Worm (Caenorhabditis elegans): ENCODE measurements around the gene C55A6.12.
A peak's percentile ranks its signal among the peaks of the same experiment; 100 is the strongest.

The C55A6.12 gene

DNA sequence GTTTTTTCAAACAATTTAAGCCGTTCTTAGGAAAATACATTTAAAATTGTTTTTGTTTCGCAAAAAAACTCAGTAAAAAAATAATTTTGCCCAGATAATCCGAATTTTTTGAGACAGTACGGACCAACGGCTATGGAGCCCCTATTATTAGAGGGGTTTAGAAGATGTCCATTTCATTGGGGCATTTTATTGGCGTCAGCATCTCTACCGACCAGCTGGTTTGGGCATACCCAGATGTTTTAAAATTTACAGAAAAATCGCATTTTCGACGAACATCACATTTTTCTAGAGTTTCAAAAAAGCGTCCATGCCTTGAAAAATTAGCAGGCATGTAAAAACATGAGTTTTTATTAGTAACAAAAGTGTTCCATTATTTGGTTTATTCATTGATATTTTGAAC lies 38.4 kb upstream of the C55A6.12 start:
- no peak for TF ChIP-seq nhr-237 (tag; optimal IDR thresholded peaks at IDR 0.05)
- no peak for TF ChIP-seq nhr-11 (tag; optimal IDR thresholded peaks at IDR 0.05)
- TF ChIP-seq ztf-1 (GFP tag; conservative IDR thresholded peaks at IDR 0.05) = no peak
- no peak for TF ChIP-seq crh-2 (tag; optimal IDR thresholded peaks at IDR 0.05)
- TF ChIP-seq elt-3 (tag; optimal IDR thresholded peaks at IDR 0.05) = no peak
- no peak for TF ChIP-seq ztf-11 (tag; optimal IDR thresholded peaks at IDR 0.05)
- no peak for TF ChIP-seq nhr-12 (tag; optimal IDR thresholded peaks at IDR 0.05)
- TF ChIP-seq zag-1 (tag; optimal IDR thresholded peaks at IDR 0.05) = no peak
- TF ChIP-seq nhr-25 (tag; optimal IDR thresholded peaks at IDR 0.05) = no peak
- TF ChIP-seq gmeb-1 (tag; optimal IDR thresholded peaks at IDR 0.05) = no peak
- TF ChIP-seq R02D3.7 (tag; optimal IDR thresholded peaks at IDR 0.05) = no peak
- no peak for TF ChIP-seq skn-1 (tag; optimal IDR thresholded peaks at IDR 0.05)
- no peak for TF ChIP-seq lin-13 (GFP tag; optimal IDR thresholded peaks at IDR 0.05)
- TF ChIP-seq ZK546.5 (tag; optimal IDR thresholded peaks at IDR 0.05) = no peak
- TF ChIP-seq nhr-129 (tag; optimal IDR thresholded peaks at IDR 0.05) = no peak
- no peak for TF ChIP-seq sma-9 (GFP tag; optimal IDR thresholded peaks at IDR 0.05)
- no peak for TF ChIP-seq sma-9 (tag; optimal IDR thresholded peaks at IDR 0.05)
- no peak for TF ChIP-seq snpc-4 (tag; optimal IDR thresholded peaks at IDR 0.05)
- TF ChIP-seq sem-4 (tag; optimal IDR thresholded peaks at IDR 0.05) = no peak

DNA sequence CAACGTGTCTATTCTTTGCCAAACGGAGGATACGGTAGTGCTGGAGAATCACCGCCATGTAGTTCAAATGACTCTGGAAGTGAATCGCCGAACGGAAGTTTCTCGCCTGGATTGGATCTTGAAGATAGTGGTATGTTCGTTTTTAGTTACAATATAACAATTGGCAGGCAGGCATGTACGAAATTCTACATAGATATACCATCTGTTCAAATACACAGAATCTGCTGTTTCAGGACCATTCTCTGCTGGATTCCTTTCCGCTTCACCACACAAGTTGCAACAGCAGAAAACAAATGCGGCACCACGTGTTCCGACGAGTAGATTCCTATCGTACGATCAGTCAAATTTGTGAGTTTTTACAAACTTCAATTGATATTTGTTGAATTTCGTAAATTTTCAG lies 36.6 kb upstream of the C55A6.12 start:
- TF ChIP-seq nhr-77 (tag; optimal IDR thresholded peaks at IDR 0.05) = no peak
- no peak for TF ChIP-seq lin-13 (GFP tag; optimal IDR thresholded peaks at IDR 0.05)
- no peak for TF ChIP-seq dmd-4 (tag; optimal IDR thresholded peaks at IDR 0.05)
- TF ChIP-seq nhr-23 (tag; optimal IDR thresholded peaks at IDR 0.05) = no peak
- no peak for TF ChIP-seq sem-4 (tag; optimal IDR thresholded peaks at IDR 0.05)
- TF ChIP-seq alr-1 (tag; optimal IDR thresholded peaks at IDR 0.05) = no peak
- TF ChIP-seq gmeb-1 (tag; optimal IDR thresholded peaks at IDR 0.05) = no peak
- no peak for TF ChIP-seq nhr-129 (tag; optimal IDR thresholded peaks at IDR 0.05)
- TF ChIP-seq skn-1 (tag; optimal IDR thresholded peaks at IDR 0.05) = no peak
- no peak for TF ChIP-seq ceh-16 (tag; optimal IDR thresholded peaks at IDR 0.05)
- TF ChIP-seq Y55F3AM.14 (GFP tag; optimal IDR thresholded peaks at IDR 0.05) = no peak
- TF ChIP-seq lsy-2 (tag; optimal IDR thresholded peaks at IDR 0.05) = no peak
- no peak for TF ChIP-seq aly-2 (tag; optimal IDR thresholded peaks at IDR 0.05)

DNA sequence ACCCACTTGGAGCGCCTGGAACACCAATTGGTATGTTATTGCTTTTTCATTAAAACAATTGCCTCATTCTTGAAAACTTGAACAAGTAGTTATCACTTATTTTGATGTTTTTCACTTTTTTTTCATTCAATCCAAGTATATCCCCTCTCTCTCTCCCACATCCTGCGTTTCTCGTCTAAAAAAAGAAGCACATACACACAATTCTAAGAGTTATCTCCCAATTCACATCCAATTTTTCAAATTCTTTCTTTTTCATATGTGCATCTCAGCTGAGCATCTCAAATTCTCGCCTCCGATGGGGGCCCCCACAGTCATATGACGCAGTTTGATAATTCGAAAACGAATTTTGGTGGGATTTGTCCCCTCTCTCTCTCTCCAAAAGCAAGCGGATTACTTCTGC lies 33.7 kb upstream of the C55A6.12 start:
- TF ChIP-seq C34F6.9 (tag; optimal IDR thresholded peaks at IDR 0.05) (peak; percentile 14), F13H6.1 (tag; optimal IDR thresholded peaks at IDR 0.05) (no peak)

DNA sequence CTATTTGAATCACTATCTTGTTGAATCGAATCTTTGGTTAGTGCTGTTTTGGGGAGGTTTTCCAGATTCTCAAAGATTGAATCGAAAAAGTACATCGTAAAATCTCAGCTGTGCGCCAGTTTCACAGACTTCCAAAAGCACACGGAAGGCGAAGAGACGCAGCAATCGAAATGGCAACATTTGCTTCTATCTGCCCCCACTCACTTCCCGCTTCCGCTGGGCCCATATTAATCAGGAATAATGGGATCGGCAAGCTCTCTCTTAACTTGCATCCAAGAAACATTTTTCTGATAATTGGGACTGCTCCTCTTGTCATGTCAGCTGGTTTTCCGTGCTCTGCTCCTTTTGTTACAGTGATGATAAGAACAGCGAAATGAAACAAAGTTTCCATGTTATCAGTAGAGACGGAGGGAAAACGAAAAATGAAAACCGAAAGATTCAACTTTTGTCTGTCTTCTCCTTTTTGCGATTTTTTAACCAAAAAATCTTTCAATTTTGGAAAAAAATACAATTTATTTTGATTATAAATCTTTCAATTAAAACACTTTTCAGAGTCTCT lies 32.7 kb upstream of the C55A6.12 start:
- no peak for TF ChIP-seq nhr-6 (tag; optimal IDR thresholded peaks at IDR 0.05)
- TF ChIP-seq F13H6.1 (tag; optimal IDR thresholded peaks at IDR 0.05) = peak; percentile 64
- peak; percentile 26 for TF ChIP-seq C34F6.9 (tag; optimal IDR thresholded peaks at IDR 0.05)
- TF ChIP-seq peb-1 (tag; optimal IDR thresholded peaks at IDR 0.05) = no peak
- no peak for TF ChIP-seq unc-39 (tag; optimal IDR thresholded peaks at IDR 0.05)
- TF ChIP-seq aly-2 (tag; optimal IDR thresholded peaks at IDR 0.05) = no peak
- peak; percentile 70 for TF ChIP-seq fos-1 (tag; optimal IDR thresholded peaks at IDR 0.05)
- no peak for TF ChIP-seq ceh-16 (tag; optimal IDR thresholded peaks at IDR 0.05)
- peak; percentile 19 for TF ChIP-seq mab-5 (tag; optimal IDR thresholded peaks at IDR 0.05)
- TF ChIP-seq ZK546.5 (tag; optimal IDR thresholded peaks at IDR 0.05) = no peak
- TF ChIP-seq elt-3 (tag; optimal IDR thresholded peaks at IDR 0.05) = no peak
- TF ChIP-seq ztf-11 (tag; optimal IDR thresholded peaks at IDR 0.05) = no peak
- TF ChIP-seq crh-2 (tag; optimal IDR thresholded peaks at IDR 0.05) = peak; percentile 60
- no peak for TF ChIP-seq nhr-77 (tag; optimal IDR thresholded peaks at IDR 0.05)
- no peak for TF ChIP-seq nhr-237 (tag; optimal IDR thresholded peaks at IDR 0.05)
- no peak for TF ChIP-seq unc-55 (GFP tag; optimal IDR thresholded peaks at IDR 0.05)
- TF ChIP-seq gmeb-1 (tag; optimal IDR thresholded peaks at IDR 0.05) = no peak
- no peak for TF ChIP-seq ztf-1 (GFP tag; conservative IDR thresholded peaks at IDR 0.05)
- TF ChIP-seq sem-4 (tag; optimal IDR thresholded peaks at IDR 0.05) = peak; percentile 16
- no peak for TF ChIP-seq snpc-4 (tag; optimal IDR thresholded peaks at IDR 0.05)
- TF ChIP-seq nhr-129 (tag; optimal IDR thresholded peaks at IDR 0.05) = peak; percentile 38
- TF ChIP-seq lin-11 (tag; optimal IDR thresholded peaks at IDR 0.05) = no peak
- peak in 1 of 2 experiments; percentile 27 for TF ChIP-seq lsy-2 (tag; optimal IDR thresholded peaks at IDR 0.05)
- TF ChIP-seq lin-13 (GFP tag; optimal IDR thresholded peaks at IDR 0.05) = no peak
- no peak for TF ChIP-seq nhr-21 (tag; optimal IDR thresholded peaks at IDR 0.05)
- no peak for TF ChIP-seq nhr-12 (tag; optimal IDR thresholded peaks at IDR 0.05)
- TF ChIP-seq elt-1 (tag; optimal IDR thresholded peaks at IDR 0.05) = no peak
- TF ChIP-seq ceh-82 (tag; optimal IDR thresholded peaks at IDR 0.05) = no peak
- no peak for TF ChIP-seq ztf-4 (tag; optimal IDR thresholded peaks at IDR 0.05)
- TF ChIP-seq ama-1 (optimal IDR thresholded peaks at IDR 0.05) = no peak
- TF ChIP-seq nhr-11 (tag; optimal IDR thresholded peaks at IDR 0.05) = no peak
- no peak for TF ChIP-seq mdl-1 (tag; optimal IDR thresholded peaks at IDR 0.05)
- no peak for TF ChIP-seq egl-27 (tag; optimal IDR thresholded peaks at IDR 0.05)
- TF ChIP-seq blmp-1 (tag; optimal IDR thresholded peaks at IDR 0.05; ENCODE audit: insufficient read depth) = no peak
- TF ChIP-seq sma-3 (GFP tag; optimal IDR thresholded peaks at IDR 0.05) = no peak
- peak; percentile 68 for TF ChIP-seq sma-9 (GFP tag; optimal IDR thresholded peaks at IDR 0.05)
- no peak for TF ChIP-seq sma-9 (tag; optimal IDR thresholded peaks at IDR 0.05)
- no peak for TF ChIP-seq skn-1 (tag; optimal IDR thresholded peaks at IDR 0.05)
- no peak for TF ChIP-seq Y55F3AM.14 (GFP tag; optimal IDR thresholded peaks at IDR 0.05)

Data from whole organism, L2 larva.